Worm (Caenorhabditis elegans) whole organism, L1 larva: ENCODE results near the gene C37H5.13.

Experiments used
- alr-1 ChIP-seq: fragments of 200-800 bp; sonication (Bioruptor generic); optimal IDR thresholded peaks from 2 replicates; lab custom pipeline; 2018; ENCODE audit warnings: borderline replicate concordance, mild to moderate bottlenecking, missing genetic modification characterization, missing compliant biosample characterization
- ces-1 ChIP-seq: fragments of 150-350 bp; optimal IDR thresholded peaks from 2 replicates; lab custom pipeline; 2014; ENCODE audit warnings: missing biosample characterization, missing genetic modification reagents, missing genetic modification characterization
- dpl-1 ChIP-seq, 3 experiments: fragments of 150-350 bp in 2 of 3; sonication (generic microtip) in 1 of 3; optimal IDR thresholded peaks; 2 replicates each; lab custom pipeline; 2014 to 2017; ENCODE audit warnings: missing biosample characterization in 3 of 3, missing genetic modification characterization in 3 of 3, missing genetic modification reagents in 3 of 3
- efl-1 ChIP-seq, 4 experiments: fragments of 150-350 bp; optimal IDR thresholded peaks in 3 of 4; peaks in 1 of 4; 1 replicate in 1 of 4; 2 replicates in 3 of 4; lab custom pipeline; 2014; ENCODE audit warnings: missing biosample characterization in 2 of 4, missing genetic modification characterization in 2 of 4, missing genetic modification reagents in 2 of 4
- egl-13 ChIP-seq: sonication (generic microtip); optimal IDR thresholded peaks from 2 replicates; lab custom pipeline; 2016; ENCODE audit warnings: missing genotype, missing genetic modification reagents, missing genetic modification characterization, missing compliant biosample characterization
- elt-3 ChIP-seq, 6 experiments: fragments of 150-350 bp in 1 of 6; sonication (generic microtip); optimal IDR thresholded peaks; 2 replicates each; lab custom pipeline; 2017 to 2018; ENCODE audit warnings: missing biosample characterization in 6 of 6, missing genetic modification characterization in 6 of 6, inconsistent platforms in 1 of 6
- ets-5 ChIP-seq: fragments of 200-800 bp; sonication (Bioruptor generic); IDR thresholded peaks from 2 replicates; pipeline ENCODE4 v1.3.6; 2022; ENCODE audit warnings: missing genetic modification characterization, missing compliant biosample characterization
- fkh-4 ChIP-seq: sonication (generic microtip); optimal IDR thresholded peaks from 2 replicates; lab custom pipeline; 2016; ENCODE audit warnings: missing compliant biosample characterization, missing genetic modification characterization, borderline replicate concordance
- fos-1 ChIP-seq: fragments of 150-350 bp; optimal IDR thresholded peaks from 2 replicates; lab custom pipeline; 2014; ENCODE audit warnings: missing biosample characterization, missing genetic modification characterization
- grh-1 ChIP-seq: fragments of 200-800 bp; sonication (Bioruptor generic); IDR thresholded peaks from 2 replicates; pipeline ENCODE4 v1.3.6; 2022; ENCODE audit warnings: missing genetic modification reagents, missing genetic modification characterization, missing compliant biosample characterization
- hlh-17 ChIP-seq: fragments of 200-800 bp; sonication (Bioruptor generic); optimal IDR thresholded peaks from 2 replicates; lab custom pipeline; 2018; ENCODE audit warnings: missing genetic modification characterization, mild to moderate bottlenecking, missing compliant biosample characterization, moderate library complexity, borderline replicate concordance
- hlh-4 ChIP-seq: sonication (generic microtip); optimal IDR thresholded peaks from 2 replicates; lab custom pipeline; 2016; ENCODE audit warnings: mild to moderate bottlenecking, missing genetic modification characterization, missing compliant biosample characterization
- irx-1 ChIP-seq: sonication (generic microtip); optimal IDR thresholded peaks from 2 replicates; lab custom pipeline; 2016; ENCODE audit warnings: missing genetic modification characterization, missing compliant biosample characterization
- isw-1 ChIP-seq: fragments of 200-800 bp; sonication (Bioruptor generic); IDR thresholded peaks from 2 replicates; pipeline ENCODE4 v1.3.6; 2022; ENCODE audit warnings: missing genetic modification characterization, missing compliant biosample characterization
- lin-14 ChIP-seq: fragments of 200-800 bp; sonication (Bioruptor generic); optimal IDR thresholded peaks from 2 replicates; lab custom pipeline; 2018; ENCODE audit warnings: mild to moderate bottlenecking, missing genetic modification characterization, moderate library complexity, missing compliant biosample characterization
- lin-39 ChIP-seq: fragments of 150-350 bp; optimal IDR thresholded peaks from 2 replicates; lab custom pipeline; 2014; ENCODE audit warnings: missing biosample characterization, missing genetic modification reagents, missing genetic modification characterization
- lir-3 ChIP-seq: sonication (generic microtip); optimal IDR thresholded peaks from 2 replicates; lab custom pipeline; 2016; ENCODE audit warnings: mild to moderate bottlenecking, missing genetic modification characterization, moderate library complexity, missing compliant biosample characterization; ENCODE audit not compliant: poor library complexity
- lsy-2 ChIP-seq, 2 experiments: fragments of 150-350 bp; optimal IDR thresholded peaks; 2 replicates each; lab custom pipeline; 2014; ENCODE audit warnings: missing biosample characterization in 2 of 2, missing genetic modification characterization in 2 of 2
- mab-9 ChIP-seq: fragments of 200-800 bp; sonication (Bioruptor generic); IDR thresholded peaks from 2 replicates; pipeline ENCODE4 v1.3.6; 2022; ENCODE audit warnings: missing genetic modification reagents, missing genetic modification characterization, missing compliant biosample characterization
- mef-2 ChIP-seq: fragments of 150-350 bp; optimal IDR thresholded peaks from 2 replicates; lab custom pipeline; 2014; ENCODE audit warnings: missing biosample characterization, missing genetic modification characterization
- mep-1 ChIP-seq: fragments of 150-350 bp; optimal IDR thresholded peaks from 2 replicates; lab custom pipeline; 2014; ENCODE audit warnings: missing biosample characterization, missing genetic modification characterization
- nhr-19 ChIP-seq: fragments of 200-800 bp; sonication (Bioruptor generic); conservative IDR thresholded peaks from 2 replicates; pipeline ENCODE4 v1.3.6; 2022; ENCODE audit warnings: missing genetic modification characterization, missing compliant biosample characterization
- nhr-20 ChIP-seq: sonication (generic microtip); optimal IDR thresholded peaks from 2 replicates; lab custom pipeline; 2016; ENCODE audit warnings: mild to moderate bottlenecking, missing genetic modification characterization, missing compliant biosample characterization
- nhr-71 ChIP-seq: sonication (generic microtip); optimal IDR thresholded peaks from 2 replicates; lab custom pipeline; 2016; ENCODE audit warnings: mild to moderate bottlenecking, missing genetic modification characterization, moderate library complexity, missing compliant biosample characterization
- nhr-76 ChIP-seq: sonication (generic microtip); optimal IDR thresholded peaks from 2 replicates; lab custom pipeline; 2017; ENCODE audit warnings: missing biosample characterization, missing genetic modification characterization
- nhr-84 ChIP-seq: sonication (generic microtip); optimal IDR thresholded peaks from 2 replicates; lab custom pipeline; 2017; ENCODE audit warnings: missing biosample characterization, missing genetic modification characterization
- nhr-85 ChIP-seq: sonication (generic microtip); peaks from one replicate; lab custom pipeline; 2016; ENCODE audit warnings: missing genetic modification characterization, inconsistent platforms, missing compliant biosample characterization
- pax-3 ChIP-seq: fragments of 200-800 bp; sonication (Bioruptor generic); optimal IDR thresholded peaks from 2 replicates; lab custom pipeline; 2018; ENCODE audit warnings: mild to moderate bottlenecking, missing genetic modification characterization, moderate library complexity, missing compliant biosample characterization
- rnt-1 ChIP-seq: sonication (generic microtip); optimal IDR thresholded peaks from 2 replicates; lab custom pipeline; 2016; ENCODE audit warnings: mild to moderate bottlenecking, missing genetic modification characterization, moderate library complexity, missing compliant biosample characterization
- snu-23 ChIP-seq: sonication (generic microtip); optimal IDR thresholded peaks from 2 replicates; lab custom pipeline; 2016; ENCODE audit warnings: missing genetic modification characterization, missing compliant biosample characterization
- sox-4 ChIP-seq: sonication (generic microtip); optimal IDR thresholded peaks from 2 replicates; lab custom pipeline; 2016; ENCODE audit warnings: missing genetic modification characterization, missing compliant biosample characterization
- sup-37 ChIP-seq: fragments of 200-800 bp; sonication (Bioruptor generic); optimal IDR thresholded peaks from 2 replicates; lab custom pipeline; 2018; ENCODE audit warnings: mild to moderate bottlenecking, missing genetic modification characterization, missing compliant biosample characterization
- swsn-7 ChIP-seq: sonication (generic microtip); optimal IDR thresholded peaks from 2 replicates; lab custom pipeline; 2016; ENCODE audit warnings: missing genetic modification characterization, missing compliant biosample characterization
- tbx-2 ChIP-seq: sonication (generic microtip); optimal IDR thresholded peaks from 2 replicates; lab custom pipeline; 2016; ENCODE audit warnings: missing genetic modification characterization, missing compliant biosample characterization
- unc-30 ChIP-seq: sonication (generic microtip); optimal IDR thresholded peaks from 2 replicates; lab custom pipeline; 2017; ENCODE audit warnings: missing biosample characterization, missing genetic modification characterization
- unc-62 ChIP-seq: fragments of 150-350 bp; optimal IDR thresholded peaks from 2 replicates; lab custom pipeline; 2014; ENCODE audit warnings: missing biosample characterization, missing genetic modification reagents, missing genetic modification characterization
- unc-86 ChIP-seq: sonication (generic microtip); optimal IDR thresholded peaks from 2 replicates; lab custom pipeline; 2016; ENCODE audit warnings: missing genetic modification characterization, missing compliant biosample characterization
- xbp-1 ChIP-seq: sonication (generic microtip); optimal IDR thresholded peaks from 2 replicates; lab custom pipeline; 2016; ENCODE audit warnings: missing genetic modification characterization, missing compliant biosample characterization
- ztf-4 ChIP-seq: fragments of 150-350 bp; optimal IDR thresholded peaks from 2 replicates; lab custom pipeline; 2014; ENCODE audit warnings: missing biosample characterization, missing genetic modification characterization

The C37H5.13 gene

ce11 chrV:4842544-4842943 is 20.2 kb downstream of the C37H5.13 start, which contains the start of the genes cwp-2 and cwp-3:
TSS of gene cwp-2 (minus strand) at chrV:4842644.
TSS of gene cwp-3 (plus strand) at chrV:4842836.
- no peak for TF ChIP-seq lin-14 (GFP tag; lab: Kevin White, UChicago)
- TF ChIP-seq nhr-19 (GFP tag; lab: Robert Waterston, UW) = no peak
- no peak for TF ChIP-seq isw-1
- TF ChIP-seq alr-1 (tag; lab: Kevin White, UChicago) = no peak
- no peak for TF ChIP-seq mep-1 (tag; lab: Kevin White, UChicago)

ce11 chrV:4841179-4841578 is 21.6 kb downstream of the C37H5.13 start, which contains the start of gene cwp-1:
TSS of gene cwp-1 (minus strand) at chrV:4841279.
- no peak for TF ChIP-seq mef-2
- TF ChIP-seq tbx-2 = no peak
- TF ChIP-seq hlh-4 (tag; lab: Kevin White, UChicago) = no peak
- no peak for TF ChIP-seq fkh-4 (tag; lab: Kevin White, UChicago)
- no peak for TF ChIP-seq unc-62 (GFP tag; lab: Kevin White, UChicago)
- TF ChIP-seq ces-1 (GFP tag; lab: Kevin White, UChicago) = no peak
- no peak for TF ChIP-seq sup-37 (GFP tag; lab: Kevin White, UChicago)
- no peak for TF ChIP-seq rnt-1 (tag; lab: Kevin White, UChicago)
- TF ChIP-seq nhr-76 = no peak
- TF ChIP-seq sox-4 (tag; lab: Kevin White, UChicago) = no peak
- no peak for TF ChIP-seq irx-1 (tag; lab: Kevin White, UChicago)
- no peak for TF ChIP-seq grh-1 (GFP tag; lab: Robert Waterston, UW)
- TF ChIP-seq swsn-7 (tag; lab: Kevin White, UChicago) = no peak
- TF ChIP-seq lir-3 (tag; lab: Kevin White, UChicago) = no peak
- TF ChIP-seq elt-3 (tag; optimal IDR thresholded peaks at IDR 0.05; lab: Kevin White, UChicago) = no peak
- no peak for TF ChIP-seq snu-23
- TF ChIP-seq nhr-71 (tag; lab: Kevin White, UChicago) = no peak
- no peak for TF ChIP-seq fos-1 (tag; lab: Kevin White, UChicago)
- no peak for TF ChIP-seq egl-13 (tag; lab: Kevin White, UChicago)
- no peak for TF ChIP-seq nhr-20 (tag; lab: Kevin White, UChicago)
- TF ChIP-seq, all 84 proteins: peak for 0

- TF ChIP-seq nhr-84 (tag; lab: Kevin White, UChicago) (no peak), elt-3 (tag; optimal IDR thresholded peaks at IDR 0.05; lab: Kevin White, UChicago) (peak in 1 of 6 experiments; percentile 29), nhr-85 (tag; lab: Kevin White, UChicago) (peak; percentile 55)
Observed at ce11 chrV:4839913-4840312, 22.9 kb downstream of the C37H5.13 start, which contains the start of gene nas-9. TSS of gene nas-9 (minus strand) at chrV:4840013.

ce11 chrV:4834277-4834676 is 28.5 kb downstream of the C37H5.13 start, which contains the start of gene C37H5.14:
TSS of gene C37H5.14 (minus strand) at chrV:4834377.
- TF ChIP-seq efl-1 (optimal IDR thresholded peaks at IDR 0.05; lab: Kevin White, UChicago) = no peak
- TF ChIP-seq efl-1 (GFP tag; optimal IDR thresholded peaks at IDR 0.05 in 1 of 2; lab: Kevin White, UChicago) = peak in 1 of 2 experiments; percentile 47
- TF ChIP-seq xbp-1 = no peak

ce11 chrV:4826710-4827380 is 35.9 kb downstream of the C37H5.13 start, which contains the start of the genes hsp-6 and C37H5.5:
TSS of gene hsp-6 (minus strand) at chrV:4826760.
TSS of gene C37H5.5 (plus strand) at chrV:4827360.
- peak; percentile 18; the same call in 1 of the 2 replicates for TF ChIP-seq mab-9 (GFP tag; lab: Robert Waterston, UW)
- peak; percentile 88 for TF ChIP-seq nhr-85 (tag; lab: Kevin White, UChicago)
- TF ChIP-seq ztf-4 (tag; lab: Kevin White, UChicago) = peak; percentile 56
- TF ChIP-seq nhr-19 (GFP tag; lab: Robert Waterston, UW) = peak; percentile 75
- peak; percentile 84 for TF ChIP-seq rnt-1 (tag; lab: Kevin White, UChicago)
- TF ChIP-seq pax-3 (tag; lab: Kevin White, UChicago) = peak; percentile 56
- no peak for TF ChIP-seq hlh-17 (GFP tag; lab: Kevin White, UChicago)
- TF ChIP-seq fkh-4 (tag; lab: Kevin White, UChicago) = no peak
- peak; percentile 59 to 77 (median 74) for TF ChIP-seq dpl-1 (GFP tag; optimal IDR thresholded peaks at IDR 0.05; lab: Kevin White, UChicago)
- no peak for TF ChIP-seq ets-5 (GFP tag; lab: Robert Waterston, UW)
- TF ChIP-seq isw-1 = peak; percentile 84
- peak in 2 of 6 experiments; percentile 23 to 82 for TF ChIP-seq elt-3 (tag; optimal IDR thresholded peaks at IDR 0.05; lab: Kevin White, UChicago)
- TF ChIP-seq lsy-2 (tag; optimal IDR thresholded peaks at IDR 0.05; lab: Kevin White, UChicago) = peak; percentile 87 to 95
- TF ChIP-seq unc-86 = peak; percentile 67
- peak; percentile 91 for TF ChIP-seq nhr-71 (tag; lab: Kevin White, UChicago)
- no peak for TF ChIP-seq lir-3 (tag; lab: Kevin White, UChicago)
- TF ChIP-seq nhr-84 (tag; lab: Kevin White, UChicago) = no peak
- peak; percentile 83 for TF ChIP-seq mep-1 (tag; lab: Kevin White, UChicago)
- peak; percentile 53 for TF ChIP-seq egl-13 (tag; lab: Kevin White, UChicago)
- no peak for TF ChIP-seq lin-14 (GFP tag; lab: Kevin White, UChicago)
- TF ChIP-seq irx-1 (tag; lab: Kevin White, UChicago) = peak; percentile 55
- no peak for TF ChIP-seq nhr-76
- TF ChIP-seq mef-2 = no peak
- TF ChIP-seq unc-30 (tag; lab: Kevin White, UChicago) = no peak
- peak; percentile 20 for TF ChIP-seq lin-39
